Fruit fly (Drosophila melanogaster) whole organism, wandering third instar larva: ENCODE measurements around the gene CG42833.

ENCODE experiments used
- Abd-B ChIP-seq: fragments of >200 bp; optimal IDR thresholded peaks from 2 replicates; lab custom pipeline; 2017; ENCODE audit warnings: missing biosample characterization, missing genetic modification characterization
- CG32264 ChIP-seq: fragments of 200-800 bp; sonication (Bioruptor generic); optimal IDR thresholded peaks from 2 replicates; lab custom pipeline; 2016; ENCODE audit warnings: missing biosample characterization, missing genetic modification characterization
- CG9705 ChIP-seq: fragments of 200-800 bp; sonication (Bioruptor generic); optimal IDR thresholded peaks from 2 replicates; lab custom pipeline; 2018; ENCODE audit warnings: missing biosample characterization, mild to moderate bottlenecking, missing genetic modification characterization
- CrebA ChIP-seq: fragments of 200-800 bp; sonication (Bioruptor generic); optimal IDR thresholded peaks from 2 replicates; lab custom pipeline; 2016; ENCODE audit warnings: missing biosample characterization, mild to moderate bottlenecking, missing genetic modification characterization, borderline replicate concordance
- Dfd ChIP-seq: fragments of >200 bp; optimal IDR thresholded peaks from 2 replicates; lab custom pipeline; 2017; ENCODE audit warnings: missing biosample characterization, missing genetic modification characterization
- Dif ChIP-seq: fragments of 200-275, 200-300 bp; sonication (Bioruptor generic); optimal IDR thresholded peaks from 2 replicates; lab custom pipeline; 2018; ENCODE audit warnings: missing biosample characterization, missing genetic modification characterization; ENCODE audit not compliant: partially characterized antibody
- GATAd ChIP-seq: sonication (Bioruptor generic); optimal IDR thresholded peaks from 2 replicates; lab custom pipeline; 2016; ENCODE audit warnings: missing biosample characterization, missing genetic modification characterization
- HLH106 ChIP-seq: fragments of 200-800 bp; optimal IDR thresholded peaks from 3 replicates; lab custom pipeline; 2019; ENCODE audit warnings: missing biosample characterization, mild to moderate bottlenecking, missing genetic modification characterization, moderate library complexity
- Hnf4 ChIP-seq: fragments of 200-800 bp; sonication (Bioruptor generic); optimal IDR thresholded peaks from 2 replicates; lab custom pipeline; 2016; ENCODE audit warnings: missing biosample characterization, mild to moderate bottlenecking, missing genetic modification characterization
- Hr78 ChIP-seq: fragments of >200 bp; optimal IDR thresholded peaks from 2 replicates; lab custom pipeline; 2017; ENCODE audit warnings: missing biosample characterization, missing genetic modification characterization
- Hr83 ChIP-seq: fragments of 200-300 bp; sonication (Bioruptor generic); optimal IDR thresholded peaks from 2 replicates; lab custom pipeline; 2016; ENCODE audit warnings: missing biosample characterization, mild to moderate bottlenecking, missing genetic modification characterization, moderate library complexity; ENCODE audit not compliant: poor library complexity, severe bottlenecking
- Jra ChIP-seq: sonication (Bioruptor generic); optimal IDR thresholded peaks from 2 replicates; lab custom pipeline; 2016; ENCODE audit warnings: missing biosample characterization, missing genetic modification characterization
- Mio ChIP-seq: sonication (Bioruptor generic); optimal IDR thresholded peaks from 2 replicates; lab custom pipeline; 2016; ENCODE audit warnings: missing biosample characterization, missing genetic modification characterization
- Myc ChIP-seq: fragments of >200 bp; optimal IDR thresholded peaks from 2 replicates; lab custom pipeline; 2017
- N ChIP-seq: fragments of >200 bp; optimal IDR thresholded peaks from 2 replicates; lab custom pipeline; 2018; ENCODE audit warnings: missing biosample characterization, missing external identifiers, missing genetic modification characterization
- OdsH ChIP-seq: fragments of 200-800 bp; sonication (Bioruptor generic); optimal IDR thresholded peaks from 2 replicates; lab custom pipeline; 2016; ENCODE audit warnings: missing biosample characterization, mild to moderate bottlenecking, missing genetic modification characterization
- Rel ChIP-seq, 2 experiments: fragments of 200-800 bp; sonication (Bioruptor generic) in 1 of 2; optimal IDR thresholded peaks; 2 replicates in 1 of 2; 3 replicates in 1 of 2; lab custom pipeline; 2016 to 2019; ENCODE audit warnings: mild to moderate bottlenecking in 2 of 2, missing biosample characterization in 2 of 2, missing genetic modification characterization in 2 of 2, moderate library complexity in 1 of 2
- Sp1 ChIP-seq: fragments of 200-800 bp; sonication (Bioruptor generic); optimal IDR thresholded peaks from 3 replicates; lab custom pipeline; 2019; ENCODE audit warnings: missing biosample characterization, mild to moderate bottlenecking, missing genetic modification characterization, moderate library complexity
- Vsx2 ChIP-seq: fragments of 200-300, 225-300 bp; sonication (Bioruptor generic); optimal IDR thresholded peaks from 2 replicates; lab custom pipeline; 2018; ENCODE audit warnings: missing biosample characterization, missing genetic modification characterization; ENCODE audit not compliant: partially characterized antibody
- br ChIP-seq: fragments of 200-800 bp; sonication (Bioruptor generic); optimal IDR thresholded peaks from 2 replicates; lab custom pipeline; 2016; ENCODE audit warnings: missing biosample characterization, missing genetic modification characterization
- brk ChIP-seq: fragments of 200-800 bp; sonication (Bioruptor generic); optimal IDR thresholded peaks from 2 replicates; lab custom pipeline; 2016; ENCODE audit warnings: missing biosample characterization, mild to moderate bottlenecking, missing genetic modification characterization
- dl ChIP-seq, 2 experiments: fragments of 175-275, 200-275 bp in 1 of 2; fragments of 200-275 bp in 1 of 2; sonication (Bioruptor generic); optimal IDR thresholded peaks; lab custom pipeline; 2018; ENCODE audit warnings: mild to moderate bottlenecking in 2 of 2, missing biosample characterization in 2 of 2, missing genetic modification characterization in 2 of 2, moderate library complexity in 2 of 2; ENCODE audit not compliant: partially characterized antibody in 2 of 2, insufficient read depth in 1 of 2
- dmrt93B ChIP-seq: fragments of 200-800 bp; sonication (Bioruptor generic); optimal IDR thresholded peaks from 2 replicates; lab custom pipeline; 2018; ENCODE audit warnings: missing biosample characterization, mild to moderate bottlenecking, missing genetic modification characterization
- dsf ChIP-seq: sonication (Bioruptor generic); optimal IDR thresholded peaks from 2 replicates; lab custom pipeline; 2016; ENCODE audit warnings: missing biosample characterization, missing genetic modification characterization, borderline replicate concordance
- ey ChIP-seq: fragments of 200-800 bp; sonication (Bioruptor generic); optimal IDR thresholded peaks from 2 replicates; lab custom pipeline; 2016; ENCODE audit warnings: missing biosample characterization, missing genetic modification characterization
- foxo ChIP-seq, 2 experiments: fragments of 200-800 bp; sonication (Bioruptor generic); optimal IDR thresholded peaks; 2 replicates in 1 of 2; 3 replicates in 1 of 2; lab custom pipeline; 2016 to 2017; ENCODE audit warnings: missing biosample characterization in 2 of 2, missing genetic modification characterization in 2 of 2
- fru ChIP-seq: fragments of 200-800 bp; sonication (Bioruptor generic); optimal IDR thresholded peaks from 3 replicates; lab custom pipeline; 2016; ENCODE audit warnings: missing biosample characterization, mild to moderate bottlenecking, missing genetic modification characterization
- h ChIP-seq: fragments of 200-800 bp; sonication (Bioruptor generic); optimal IDR thresholded peaks from 3 replicates; lab custom pipeline; 2016; ENCODE audit warnings: missing biosample characterization, mild to moderate bottlenecking, missing genetic modification characterization
- jim ChIP-seq: fragments of 175-275, 200-325 bp; sonication (Bioruptor generic); optimal IDR thresholded peaks from 2 replicates; lab custom pipeline; 2016; ENCODE audit warnings: missing biosample characterization, mild to moderate bottlenecking, missing genetic modification characterization
- lola ChIP-seq: fragments of >200 bp; optimal IDR thresholded peaks from 2 replicates; lab custom pipeline; 2017; ENCODE audit warnings: missing biosample characterization, missing genetic modification characterization
- pan ChIP-seq: fragments of >200 bp; optimal IDR thresholded peaks from 2 replicates; lab custom pipeline; 2017
- psq ChIP-seq: fragments of 200-800 bp; sonication (Bioruptor generic); optimal IDR thresholded peaks from 3 replicates; lab custom pipeline; 2017; ENCODE audit warnings: missing biosample characterization, mild to moderate bottlenecking, missing genetic modification characterization, moderate library complexity
- rgr ChIP-seq: fragments of 200-800 bp; sonication (Bioruptor generic); optimal IDR thresholded peaks from 3 replicates; lab custom pipeline; 2016; ENCODE audit warnings: missing biosample characterization, mild to moderate bottlenecking, missing genetic modification characterization
- sage ChIP-seq: fragments of 200-800 bp; sonication (Bioruptor generic); optimal IDR thresholded peaks from 2 replicates; lab custom pipeline; 2016; ENCODE audit warnings: missing biosample characterization, mild to moderate bottlenecking, missing genetic modification characterization
- sv ChIP-seq: fragments of 200-800 bp; sonication (Bioruptor generic); optimal IDR thresholded peaks from 3 replicates; lab custom pipeline; 2016; ENCODE audit warnings: missing biosample characterization, missing genetic modification characterization
- tai ChIP-seq: sonication (Bioruptor generic); optimal IDR thresholded peaks from 2 replicates; lab custom pipeline; 2016; ENCODE audit warnings: missing biosample characterization, missing genetic modification characterization
- usp ChIP-seq: fragments of >200 bp; optimal IDR thresholded peaks from 2 replicates; lab custom pipeline; 2017; ENCODE audit warnings: missing biosample characterization, missing genetic modification characterization
- woc ChIP-seq: sonication (Bioruptor generic); optimal IDR thresholded peaks from 2 replicates; lab custom pipeline; 2016; ENCODE audit warnings: missing biosample characterization, mild to moderate bottlenecking, missing genetic modification characterization

Gene CG42833

dm6 chr3L:20241987-20242982 lies 42.4 kb downstream of the CG42833 start (continued):
- TF ChIP-seq lola (GFP tag; lab: Kevin White, UChicago), result no peak
- TF ChIP-seq Dif (GFP tag; lab: Kevin White, UChicago), result no peak
- no peak for TF ChIP-seq Myc
- TF ChIP-seq Hr78 (GFP tag; lab: Kevin White, UChicago), result no peak
- TF ChIP-seq sv (GFP tag; lab: Kevin White, UChicago), result peak; percentile 33
- peak; percentile 6 for TF ChIP-seq sage (GFP tag; lab: Kevin White, UChicago)
- TF ChIP-seq GATAd, result no peak
- no peak for TF ChIP-seq br (GFP tag; lab: Kevin White, UChicago)
- no peak for TF ChIP-seq CG32264 (GFP tag; lab: Kevin White, UChicago)
- TF ChIP-seq woc (GFP tag; lab: Kevin White, UChicago), result peak; percentile 30
- peak; percentile 45 for TF ChIP-seq dmrt93B (GFP tag; lab: Kevin White, UChicago)
- no peak for TF ChIP-seq Vsx2
- TF ChIP-seq tai (GFP tag; lab: Kevin White, UChicago), result no peak
- peak; percentile 58 for TF ChIP-seq rgr (GFP tag; lab: Kevin White, UChicago)
- TF ChIP-seq psq (GFP tag; lab: Kevin White, UChicago), result peak; percentile 48
- no peak for TF ChIP-seq Mio (GFP tag; lab: Kevin White, UChicago)

- TF ChIP-seq dsf (GFP tag; lab: Kevin White, UChicago), result no peak
- TF ChIP-seq jim (GFP tag; lab: Kevin White, UChicago), result no peak
- TF ChIP-seq psq (GFP tag; lab: Kevin White, UChicago), result peak; percentile 74
- TF ChIP-seq h, result peak; percentile 94
- TF ChIP-seq sage (GFP tag; lab: Kevin White, UChicago), result peak; percentile 82
- no peak for TF ChIP-seq N
- peak; percentile 32 for TF ChIP-seq Jra (GFP tag; lab: Kevin White, UChicago)
- peak; percentile 67 for TF ChIP-seq CG9705
- no peak for TF ChIP-seq lola (GFP tag; lab: Kevin White, UChicago)
- TF ChIP-seq dl (GFP tag; optimal IDR thresholded peaks at IDR 0.05; lab: Kevin White, UChicago; ENCODE audit: insufficient read depth in 1 of 2, partially characterized antibody in 2 of 2), result no peak
- no peak for TF ChIP-seq pan (lab: Kevin White, UChicago)
- peak; percentile 85 for TF ChIP-seq OdsH (GFP tag; lab: Kevin White, UChicago)
- TF ChIP-seq Myc, result no peak
- no peak for TF ChIP-seq Dif (GFP tag; lab: Kevin White, UChicago)
- no peak for TF ChIP-seq Abd-B (GFP tag; lab: Kevin White, UChicago)
- TF ChIP-seq HLH106 (tag; lab: Kevin White, UChicago), result peak; percentile 93
- peak; percentile 91 for TF ChIP-seq fru
- peak; percentile 27 for TF ChIP-seq Mio (GFP tag; lab: Kevin White, UChicago)
- no peak for TF ChIP-seq Rel (GFP tag; optimal IDR thresholded peaks at IDR 0.05; lab: Kevin White, UChicago)
- peak; percentile 54 for TF ChIP-seq Rel (tag; optimal IDR thresholded peaks at IDR 0.05; lab: Kevin White, UChicago)
- TF ChIP-seq sv (GFP tag; lab: Kevin White, UChicago), result peak; percentile 82
- TF ChIP-seq tai (GFP tag; lab: Kevin White, UChicago), result peak; percentile 81
- peak; percentile 83 for TF ChIP-seq Sp1 (GFP tag; lab: Kevin White, UChicago)
- peak; percentile 68 for TF ChIP-seq woc (GFP tag; lab: Kevin White, UChicago)
- TF ChIP-seq Hr78 (GFP tag; lab: Kevin White, UChicago), result no peak
- peak; percentile 85 for TF ChIP-seq dmrt93B (GFP tag; lab: Kevin White, UChicago)
- peak; percentile 90 for TF ChIP-seq rgr (GFP tag; lab: Kevin White, UChicago)
- TF ChIP-seq GATAd, result peak; percentile 42
- TF ChIP-seq ey, result peak; percentile 91
- TF ChIP-seq Dfd (GFP tag; lab: Kevin White, UChicago), result no peak
- no peak for TF ChIP-seq Vsx2
- no peak for TF ChIP-seq usp (GFP tag; lab: Kevin White, UChicago)
- TF ChIP-seq brk, result peak; percentile 67
- TF ChIP-seq Hnf4, result peak; percentile 88
- TF ChIP-seq br (GFP tag; lab: Kevin White, UChicago), result peak; percentile 86
- TF ChIP-seq CG32264 (GFP tag; lab: Kevin White, UChicago), result peak; percentile 83
- peak; percentile 6 for TF ChIP-seq Hr83
- peak; percentile 30 to 93 for TF ChIP-seq foxo (GFP tag; optimal IDR thresholded peaks at IDR 0.05; lab: Kevin White, UChicago)
- TF ChIP-seq CrebA (GFP tag; lab: Kevin White, UChicago), result peak; percentile 48
Measured at dm6 chr3L:20247513-20248173, 47.8 kb downstream of the CG42833 start, which contains the start of gene rdgC. TSS of gene rdgC (plus strand) at chr3L:20248080.
